Worm (Caenorhabditis elegans): ENCODE data around the gene Y66H1A.5.

- TF ChIP-seq daf-12 (tag; optimal IDR thresholded peaks at IDR 0.05) (no peak), elt-2 (tag; optimal IDR thresholded peaks at IDR 0.05) (peak; percentile 45), nhr-11 (tag; optimal IDR thresholded peaks at IDR 0.05) (no peak)
These were observed 14.7 kb upstream of the Y66H1A.5 start, which contains the start of gene mrpl-55 for ce11 chrIV:443622-444021.

Measured in whole organism, L3 larva.